Fruit fly (Drosophila melanogaster) ovary, adult (tissue): Measurements from ENCODE around the gene CG32318.

Experiments
- CG17801 ChIP-seq: fragments of 200-800 bp; optimal IDR thresholded peaks from 2 replicates; lab custom pipeline; 2019; ENCODE audit warnings: missing biosample characterization, mild to moderate bottlenecking, missing genetic modification characterization, moderate library complexity; ENCODE audit not compliant: partially characterized antibody

CG32318 gene

DNA sequence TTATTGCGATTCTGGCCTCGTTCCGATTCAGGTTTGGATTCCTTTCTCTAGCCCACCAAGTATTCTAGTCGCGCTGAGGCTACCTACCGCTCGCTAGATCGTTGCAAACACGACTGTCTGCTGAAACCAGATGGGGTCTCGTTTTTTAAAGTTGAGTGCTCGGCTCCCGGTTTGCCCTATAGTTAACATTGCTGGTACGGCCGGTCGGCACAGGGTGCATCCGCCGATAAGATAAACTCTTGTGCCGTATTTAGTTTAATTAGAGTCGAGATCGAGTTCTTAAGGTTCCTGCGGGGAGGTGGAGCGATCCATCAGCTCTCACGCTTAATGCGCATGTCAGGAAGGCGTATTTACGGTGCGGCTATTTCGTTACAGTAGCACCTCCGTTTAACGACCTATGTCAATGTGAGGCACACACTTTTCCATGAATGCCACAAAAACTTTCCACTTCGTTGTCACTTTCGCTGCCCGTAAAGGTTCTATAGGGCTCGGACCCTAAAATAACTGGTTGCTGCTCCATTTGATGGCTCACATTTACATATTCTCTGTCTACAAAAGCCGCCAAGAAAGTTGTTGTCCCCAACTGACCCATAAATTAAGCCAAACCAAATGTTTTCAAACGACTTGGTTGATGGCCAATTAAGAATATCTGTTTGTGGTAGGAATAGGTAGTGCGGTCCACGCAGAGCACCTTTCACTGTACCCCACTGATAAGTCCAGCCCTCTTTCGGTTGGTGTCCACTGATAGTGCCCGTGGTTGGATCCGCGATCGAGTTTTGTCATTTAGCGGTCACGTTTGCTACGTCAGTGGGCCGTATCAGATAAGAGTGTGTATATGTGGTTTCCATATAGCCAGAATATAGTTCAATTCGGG lies 41.8 kb downstream of the CG32318 start, which contains the start of gene CG9119:
Gene CG9119, minus strand, starts transcription at position 122 of the 874 bp plus-strand sequence.
- no peak for TF ChIP-seq CG17801

dm6 chr3L:1203855-1204431 lies 42.8 kb downstream of the CG32318 start:
- no peak for TF ChIP-seq CG17801

dm6 chr3L:1202588-1203195 lies 44.0 kb downstream of the CG32318 start, which contains the start of gene meep:
meep (minus strand) TSS chr3L:1203036.
- no peak for TF ChIP-seq CG17801

- TF ChIP-seq CG17801, result no peak
These were observed 46.2 kb downstream of the CG32318 start, which contains the start of gene mwh for dm6 chr3L:1200357-1201051. mwh (plus strand) TSS chr3L:1200786.
